Worm (Caenorhabditis elegans): ENCODE results near the gene fbxa-16.
"Not testable (repeated sequence)": the region's sequence is repeated elsewhere in the genome, so short reads cannot be mapped to it uniquely, and the experiment has no call there.

ce11 chrX:114400-114799, 5.1 kb upstream of the fbxa-16 start, which contains the start of gene fbxa-221:
- not testable (repeated sequence) for TF ChIP-seq unc-130 (GFP tag; optimal IDR thresholded peaks at IDR 0.05); efl-1 (GFP tag; optimal IDR thresholded peaks at IDR 0.05); tbx-9 (tag; optimal IDR thresholded peaks at IDR 0.05; ENCODE audit: borderline replicate concordance); unc-62 (GFP tag; optimal IDR thresholded peaks at IDR 0.05); him-1 (tag; optimal IDR thresholded peaks at IDR 0.05); bed-2 (GFP tag; IDR thresholded peaks at IDR 0.05); ama-1 (optimal IDR thresholded peaks at IDR 0.05); ama-1 (GFP tag; optimal IDR thresholded peaks at IDR 0.05); snpc-4 (GFP tag; optimal IDR thresholded peaks at IDR 0.05); snpc-4 (tag; optimal IDR thresholded peaks at IDR 0.05); rpc-1 (optimal IDR thresholded peaks at IDR 0.05); rpc-1 (tag; optimal IDR thresholded peaks at IDR 0.05); dox-1 (GFP tag; IDR thresholded peaks at IDR 0.05)
